Fruit fly (Drosophila melanogaster) whole organism, embryonic: ENCODE results near the gene CG44303.
A peak's percentile ranks its signal among the peaks of the same experiment; 100 is the strongest.

Experiments used
- Aef1 ChIP-seq: fragments of 200-800 bp; sonication (Bioruptor generic); IDR thresholded peaks from 3 replicates; pipeline ENCODE4 v1.3.6; 2022; ENCODE audit warnings: missing biosample characterization, missing genetic modification characterization
- Antp ChIP-seq: fragments of 200-800 bp; sonication (Bioruptor generic); optimal IDR thresholded peaks from 3 replicates; lab custom pipeline; 2016; ENCODE audit warnings: missing biosample characterization, missing genetic modification characterization
- Atf3 ChIP-seq: fragments of 200-800 bp; sonication (Bioruptor generic); optimal IDR thresholded peaks from 3 replicates; lab custom pipeline; 2016; ENCODE audit warnings: missing biosample characterization, missing genetic modification characterization
- CG10321 ChIP-seq: fragments of 200-800 bp; sonication (Bioruptor generic); IDR thresholded peaks from 2 replicates; pipeline ENCODE4 v1.3.6; 2022; ENCODE audit warnings: missing biosample characterization, missing genetic modification characterization
- CG10366 ChIP-seq: fragments of 200-800 bp; sonication (Bioruptor generic); IDR thresholded peaks from 2 replicates; pipeline ENCODE4 v1.3.6; 2022; ENCODE audit warnings: missing biosample characterization, missing genetic modification characterization
- CG10543 ChIP-seq: fragments of 200-800 bp; sonication (Bioruptor generic); optimal IDR thresholded peaks from 3 replicates; lab custom pipeline; 2017; ENCODE audit warnings: missing biosample characterization, mild to moderate bottlenecking, missing genetic modification characterization, moderate library complexity
- CG11085 ChIP-seq: fragments of 200-800 bp; sonication (Bioruptor generic); IDR thresholded peaks from 2 replicates; pipeline ENCODE4 v1.3.6; 2022; ENCODE audit warnings: missing biosample characterization, missing genetic modification characterization
- CG11456 ChIP-seq: fragments of 200-800 bp; sonication (Bioruptor generic); IDR thresholded peaks from 3 replicates; pipeline ENCODE4 v1.3.6; 2022; ENCODE audit warnings: missing biosample characterization, missing genetic modification characterization
- CG12236 ChIP-seq: fragments of 200-800 bp; sonication (Bioruptor generic); optimal IDR thresholded peaks from 2 replicates; lab custom pipeline; 2016; ENCODE audit warnings: missing biosample characterization, missing genetic modification characterization
- CG12299 ChIP-seq: fragments of 200-800 bp; sonication (Bioruptor generic); optimal IDR thresholded peaks from 2 replicates; lab custom pipeline; 2018; ENCODE audit warnings: missing biosample characterization, mild to moderate bottlenecking, missing genetic modification characterization
- CG12659 ChIP-seq: fragments of 200-800 bp; sonication (Bioruptor generic); optimal IDR thresholded peaks from 3 replicates; lab custom pipeline; 2017; ENCODE audit warnings: mild to moderate bottlenecking, missing biosample characterization, missing genetic modification reagents, missing genetic modification characterization
- CG15514 ChIP-seq: fragments of 200-800 bp; sonication (Bioruptor generic); optimal IDR thresholded peaks from 3 replicates; lab custom pipeline; 2017; ENCODE audit warnings: missing biosample characterization, missing genetic modification characterization, mild to moderate bottlenecking, moderate library complexity, missing genetic modification reagents
- CG1832 ChIP-seq: fragments of 200-800 bp; sonication (Bioruptor generic); optimal IDR thresholded peaks from 2 replicates; lab custom pipeline; 2017; ENCODE audit warnings: missing biosample characterization, mild to moderate bottlenecking, missing genetic modification characterization, inconsistent platforms
- CG18619 ChIP-seq: fragments of 200-800 bp; sonication (Bioruptor generic); optimal IDR thresholded peaks from 3 replicates; lab custom pipeline; 2017; ENCODE audit warnings: missing biosample characterization, mild to moderate bottlenecking, missing genetic modification characterization
- CG2875 ChIP-seq: fragments of 200-800 bp; sonication (Bioruptor generic); optimal IDR thresholded peaks from 2 replicates; lab custom pipeline; 2017; ENCODE audit warnings: missing biosample characterization, mild to moderate bottlenecking, missing genetic modification characterization, missing genetic modification reagents
- CG31388 ChIP-seq: fragments of 200-800 bp; sonication (Bioruptor generic); optimal IDR thresholded peaks from 2 replicates; lab custom pipeline; 2016; ENCODE audit warnings: missing biosample characterization, missing genetic modification characterization
- CG3995 ChIP-seq: fragments of 200-800 bp; sonication (Bioruptor generic); optimal IDR thresholded peaks from 3 replicates; lab custom pipeline; 2016; ENCODE audit warnings: missing biosample characterization, missing genetic modification characterization
- CG4328 ChIP-seq: fragments of 200-800 bp; sonication (Bioruptor generic); optimal IDR thresholded peaks from 3 replicates; lab custom pipeline; 2017; ENCODE audit warnings: missing biosample characterization, missing genetic modification reagents, missing genetic modification characterization
- CG7963 ChIP-seq: fragments of 200-800 bp; sonication (Bioruptor generic); IDR thresholded peaks from 3 replicates; pipeline ENCODE4 v1.3.6; 2022; ENCODE audit warnings: missing biosample characterization, missing genetic modification characterization; ENCODE audit not compliant: partially characterized antibody
- CG9215 ChIP-seq: fragments of 200-800 bp; sonication (Bioruptor generic); IDR thresholded peaks from 2 replicates; pipeline ENCODE4 v1.3.6; 2022; ENCODE audit warnings: missing biosample characterization, missing genetic modification characterization
- Dll ChIP-seq: fragments of 200-800 bp; sonication (Bioruptor generic); IDR thresholded peaks from 4 replicates; pipeline ENCODE4 v1.3.6; 2022; ENCODE audit warnings: missing biosample characterization, missing genetic modification characterization; ENCODE audit not compliant: partially characterized antibody
- Dp ChIP-seq: fragments of 200-800 bp; sonication (Bioruptor generic); optimal IDR thresholded peaks from 2 replicates; lab custom pipeline; 2018; ENCODE audit warnings: missing biosample characterization, mild to moderate bottlenecking, missing genetic modification characterization, moderate library complexity
- E2f1 ChIP-seq: fragments of 200-800 bp; sonication (Bioruptor generic); IDR thresholded peaks from 2 replicates; pipeline ENCODE4 v1.3.6; 2022; ENCODE audit warnings: missing biosample characterization, missing genetic modification characterization
- E2f2 ChIP-seq: fragments of 200-800 bp; sonication (Bioruptor generic); IDR thresholded peaks from 2 replicates; pipeline ENCODE4 v1.3.6; 2022; ENCODE audit warnings: missing biosample characterization, missing genetic modification characterization
- Hr51 ChIP-seq, 2 experiments: fragments of 200-800 bp; sonication (Bioruptor generic); optimal IDR thresholded peaks; 2 replicates in 1 of 2; 3 replicates in 1 of 2; lab custom pipeline; 2016 to 2018; ENCODE audit warnings: missing biosample characterization in 2 of 2, missing genetic modification characterization in 2 of 2, mild to moderate bottlenecking in 1 of 2, moderate library complexity in 1 of 2
- NK7.1 ChIP-seq: fragments of 200-800 bp; sonication (Bioruptor generic); optimal IDR thresholded peaks from 3 replicates; lab custom pipeline; 2016; ENCODE audit warnings: missing biosample characterization, missing genetic modification characterization
- NfI ChIP-seq: fragments of 200-800 bp; sonication (Bioruptor generic); optimal IDR thresholded peaks from 3 replicates; lab custom pipeline; 2018; ENCODE audit warnings: missing biosample characterization, mild to moderate bottlenecking, missing genetic modification characterization, moderate library complexity
- Sox100B ChIP-seq: fragments of 200-800 bp; sonication (Bioruptor generic); optimal IDR thresholded peaks from 3 replicates; lab custom pipeline; 2018; ENCODE audit warnings: missing biosample characterization, mild to moderate bottlenecking, missing genetic modification characterization
- Sry-β ChIP-seq: fragments of 200-800 bp; sonication (Bioruptor generic); optimal IDR thresholded peaks from 2 replicates; lab custom pipeline; 2018; ENCODE audit warnings: missing biosample characterization, mild to moderate bottlenecking, missing genetic modification characterization, moderate library complexity
- ara ChIP-seq: fragments of 200-800 bp; sonication (Bioruptor generic); IDR thresholded peaks from 2 replicates; pipeline ENCODE4 v1.3.6; 2022; ENCODE audit warnings: missing biosample characterization, missing genetic modification characterization
- chinmo ChIP-seq: fragments of 200-800 bp; sonication (Bioruptor generic); IDR thresholded peaks from 4 replicates; pipeline ENCODE4 v1.3.6; 2022; ENCODE audit warnings: missing biosample characterization, missing genetic modification characterization; ENCODE audit not compliant: partially characterized antibody
- ci ChIP-seq: fragments of 200-800 bp; sonication (Bioruptor generic); IDR thresholded peaks from 3 replicates; pipeline ENCODE4 v1.3.6; 2022; ENCODE audit warnings: missing biosample characterization, missing genetic modification characterization
- da ChIP-seq: fragments of 200-800 bp; sonication (Bioruptor generic); optimal IDR thresholded peaks from 2 replicates; lab custom pipeline; 2016; ENCODE audit warnings: missing biosample characterization, missing genetic modification characterization
- dysf ChIP-seq: fragments of 200-800 bp; sonication (Bioruptor generic); IDR thresholded peaks from 3 replicates; pipeline ENCODE4 v1.3.6; 2022; ENCODE audit warnings: missing biosample characterization, missing genetic modification characterization
- eyg ChIP-seq: fragments of 200-800 bp; sonication (Bioruptor generic); optimal IDR thresholded peaks from 3 replicates; lab custom pipeline; 2016; ENCODE audit warnings: missing biosample characterization, missing genetic modification characterization
- gcm2 ChIP-seq: fragments of 200-800 bp; sonication (Bioruptor generic); optimal IDR thresholded peaks from 2 replicates; lab custom pipeline; 2016; ENCODE audit warnings: missing biosample characterization, missing genetic modification characterization
- grn ChIP-seq: fragments of 200-800 bp; sonication (Bioruptor generic); optimal IDR thresholded peaks from 3 replicates; lab custom pipeline; 2017; ENCODE audit warnings: missing biosample characterization, missing genetic modification characterization
- gro ChIP-seq: fragments of 200-800 bp; sonication (Bioruptor generic); optimal IDR thresholded peaks from 2 replicates; lab custom pipeline; 2016; ENCODE audit warnings: missing biosample characterization, missing genetic modification characterization
- gt ChIP-seq: fragments of 200-800 bp; sonication (Bioruptor generic); IDR thresholded peaks from 2 replicates; pipeline ENCODE4 v1.3.6; 2022; ENCODE audit warnings: missing biosample characterization, missing genetic modification characterization
- lilli ChIP-seq: fragments of 200-800 bp; sonication (Bioruptor generic); optimal IDR thresholded peaks from 3 replicates; lab custom pipeline; 2016; ENCODE audit warnings: missing biosample characterization, missing genetic modification characterization
- mam ChIP-seq: fragments of 200-800 bp; sonication (Bioruptor generic); optimal IDR thresholded peaks from 3 replicates; lab custom pipeline; 2016; ENCODE audit warnings: missing biosample characterization, missing genetic modification characterization
- mld ChIP-seq: fragments of 200-800 bp; sonication (Bioruptor generic); IDR thresholded peaks from 3 replicates; pipeline ENCODE4 v1.3.6; 2022; ENCODE audit warnings: missing biosample characterization, missing genetic modification characterization; ENCODE audit not compliant: partially characterized antibody
- nom ChIP-seq: fragments of 200-800 bp; sonication (Bioruptor generic); optimal IDR thresholded peaks from 2 replicates; lab custom pipeline; 2017; ENCODE audit warnings: missing biosample characterization, missing genetic modification characterization, mild to moderate bottlenecking, moderate library complexity, missing genetic modification reagents
- org-1 ChIP-seq: fragments of 200-800 bp; sonication (Bioruptor generic); optimal IDR thresholded peaks from 2 replicates; lab custom pipeline; 2017; ENCODE audit warnings: missing biosample characterization, missing genetic modification characterization
- slbo ChIP-seq: fragments of 200-800 bp; sonication (Bioruptor generic); IDR thresholded peaks from 2 replicates; pipeline ENCODE4 v1.3.6; 2022; ENCODE audit warnings: missing biosample characterization, missing genetic modification characterization
- slp2 ChIP-seq: fragments of 200-800 bp; sonication (Bioruptor generic); optimal IDR thresholded peaks from 2 replicates; lab custom pipeline; 2016; ENCODE audit warnings: missing biosample characterization, missing genetic modification characterization
- stc ChIP-seq: fragments of 200-800 bp; sonication (Bioruptor generic); IDR thresholded peaks from 2 replicates; pipeline ENCODE4 v1.3.6; 2022; ENCODE audit warnings: missing biosample characterization, missing genetic modification characterization
- trem ChIP-seq: fragments of 200-800 bp; optimal IDR thresholded peaks from 3 replicates; lab custom pipeline; 2019; ENCODE audit warnings: missing biosample characterization, mild to moderate bottlenecking, missing genetic modification characterization, moderate library complexity
- zen ChIP-seq: fragments of 200-800 bp; sonication (Bioruptor generic); optimal IDR thresholded peaks from 3 replicates; lab custom pipeline; 2018; ENCODE audit warnings: missing biosample characterization, mild to moderate bottlenecking, missing genetic modification characterization, moderate library complexity
- zen2 ChIP-seq: fragments of 200-800 bp; sonication (Bioruptor generic); IDR thresholded peaks from 3 replicates; pipeline ENCODE4 v1.3.6; 2022; ENCODE audit warnings: missing biosample characterization, missing genetic modification characterization; ENCODE audit not compliant: partially characterized antibody

Gene CG44303

dm6 chrX:6699255-6699885 is 12.2 kb upstream of the CG44303 start, which contains the start of gene CG14441 (continued):
- TF ChIP-seq NK7.1 (GFP tag; lab: Kevin White, UChicago), result peak; percentile 17
- no peak for TF ChIP-seq CG11456 (GFP tag; lab: Robert Waterston, UW)
- no peak for TF ChIP-seq CG10321 (GFP tag; lab: Robert Waterston, UW)
- 0 out of 2 replicates have a peak, but pooled peaks have one; percentile 34 for TF ChIP-seq ara (GFP tag; lab: Robert Waterston, UW)
- TF ChIP-seq CG9215 (GFP tag; lab: Robert Waterston, UW), result no peak
- peak; percentile 100 for TF ChIP-seq Dll
- no peak for TF ChIP-seq CG11085 (GFP tag; lab: Robert Waterston, UW)
- peak; percentile 47 for TF ChIP-seq CG18619 (GFP tag; lab: Kevin White, UChicago)
- no peak for TF ChIP-seq trem
- TF ChIP-seq CG12299, result peak; percentile 67
- no peak for TF ChIP-seq CG1832 (GFP tag; lab: Kevin White, UChicago)
- peak; percentile 5 for TF ChIP-seq Antp
- peak; percentile 73 for TF ChIP-seq nom (GFP tag; lab: Kevin White, UChicago)
- TF ChIP-seq gcm2, result no peak
- TF ChIP-seq CG2875 (GFP tag; lab: Kevin White, UChicago), result no peak
- TF ChIP-seq Aef1, result no peak
- TF ChIP-seq Hr51 (GFP tag; optimal IDR thresholded peaks at IDR 0.05; lab: Kevin White, UChicago), result peak in 1 of 2 experiments; percentile 48
- TF ChIP-seq gro, result peak; percentile 71
- no peak for TF ChIP-seq eyg (GFP tag; lab: Kevin White, UChicago)
- peak; percentile 43 for TF ChIP-seq NfI
- TF ChIP-seq CG10366, result no peak
- peak; percentile 66; the same call in 1 of the 3 replicates for TF ChIP-seq ci (GFP tag; lab: Robert Waterston, UW)
- TF ChIP-seq chinmo, result peak; percentile 98
- no peak for TF ChIP-seq stc (GFP tag; lab: Robert Waterston, UW)
- TF ChIP-seq lilli (GFP tag; lab: Kevin White, UChicago), result peak; percentile 55
- peak; percentile 96 for TF ChIP-seq Sry-β (GFP tag; lab: Kevin White, UChicago)
- TF ChIP-seq dysf (GFP tag; lab: Robert Waterston, UW), result peak; percentile 36; the same call in 2 of the 3 replicates
- no peak for TF ChIP-seq da (GFP tag; lab: Kevin White, UChicago)
- no peak for TF ChIP-seq zen
- peak; percentile 86 for TF ChIP-seq CG10543 (GFP tag; lab: Kevin White, UChicago)
- TF ChIP-seq mam (GFP tag; lab: Kevin White, UChicago), result peak; percentile 37
- peak; percentile 98 for TF ChIP-seq zen2 (GFP tag; lab: Robert Waterston, UW)
- TF ChIP-seq E2f1 (GFP tag; lab: Robert Waterston, UW), result no peak
- peak; percentile 48 for TF ChIP-seq CG15514 (GFP tag; lab: Kevin White, UChicago)
- TF ChIP-seq CG3995 (GFP tag; lab: Kevin White, UChicago), result no peak
- TF ChIP-seq CG12236 (GFP tag; lab: Kevin White, UChicago), result no peak
- TF ChIP-seq org-1 (GFP tag; lab: Kevin White, UChicago), result peak; percentile 30
- TF ChIP-seq CG7963 (GFP tag; lab: Robert Waterston, UW), result peak; percentile 92
- no peak; the same call in 1 of the 2 replicates for TF ChIP-seq slbo (GFP tag; lab: Robert Waterston, UW)
- TF ChIP-seq gt, result no peak
- TF ChIP-seq CG4328, result peak; percentile 26
- no peak for TF ChIP-seq slp2 (GFP tag; lab: Kevin White, UChicago)
- TF ChIP-seq Sox100B (GFP tag; lab: Kevin White, UChicago), result peak; percentile 56
- TF ChIP-seq Atf3 (GFP tag; lab: Kevin White, UChicago), result no peak
- TF ChIP-seq grn (GFP tag; lab: Kevin White, UChicago), result no peak
- no peak for TF ChIP-seq CG31388 (GFP tag; lab: Kevin White, UChicago)
- TF ChIP-seq mld (GFP tag; lab: Robert Waterston, UW), result peak; percentile 96
- peak; percentile 30; the same call in 1 of the 2 replicates for TF ChIP-seq E2f2
- peak; percentile 35 for TF ChIP-seq CG12659
- no peak for TF ChIP-seq Dp (GFP tag; lab: Kevin White, UChicago)
